Fruit fly (Drosophila melanogaster): ENCODE data around the gene Ppm1.
A peak's percentile ranks its signal among the peaks of the same experiment; 100 is the strongest.

Ppm1 gene

dm6 chr3L:563002-563627 is 18.0 kb upstream of the Ppm1 start (continued):
- TF ChIP-seq Eip75B (GFP tag; optimal IDR thresholded peaks at IDR 0.05), result no peak
- peak; percentile 21 for TF ChIP-seq cyc (GFP tag; optimal IDR thresholded peaks at IDR 0.05)
- no peak for TF ChIP-seq Eip93F (GFP tag; optimal IDR thresholded peaks at IDR 0.05)
- TF ChIP-seq CG10669 (GFP tag; optimal IDR thresholded peaks at IDR 0.05), result no peak
- no peak for TF ChIP-seq CG6854 (GFP tag; optimal IDR thresholded peaks at IDR 0.05)
- TF ChIP-seq pdm3 (GFP tag; optimal IDR thresholded peaks at IDR 0.05), result peak; percentile 66
- peak; percentile 63 for TF ChIP-seq CG4318 (GFP tag; optimal IDR thresholded peaks at IDR 0.05)
- TF ChIP-seq fkh (GFP tag; optimal IDR thresholded peaks at IDR 0.05), result no peak
- TF ChIP-seq eg (GFP tag; IDR thresholded peaks at IDR 0.05), result peak; percentile 96
- no peak for TF ChIP-seq vri (GFP tag; optimal IDR thresholded peaks at IDR 0.05)
- peak; percentile 20 for TF ChIP-seq CG34406 (GFP tag; optimal IDR thresholded peaks at IDR 0.05)
- TF ChIP-seq CG7368 (GFP tag; optimal IDR thresholded peaks at IDR 0.05), result peak; percentile 0
- peak; percentile 52 for TF ChIP-seq CG6808 (GFP tag; optimal IDR thresholded peaks at IDR 0.05)
- TF ChIP-seq CG16779 (tag; optimal IDR thresholded peaks at IDR 0.05), result peak; percentile 47
- peak; percentile 63 for TF ChIP-seq CG3919 (GFP tag; optimal IDR thresholded peaks at IDR 0.05)
- peak; percentile 5 for TF ChIP-seq Sox15 (GFP tag; optimal IDR thresholded peaks at IDR 0.05)
- TF ChIP-seq CG10631 (GFP tag; optimal IDR thresholded peaks at IDR 0.05), result peak; percentile 30
- TF ChIP-seq Hr38 (GFP tag; optimal IDR thresholded peaks at IDR 0.05), result no peak
- no peak for TF ChIP-seq CG1621 (tag; optimal IDR thresholded peaks at IDR 0.05)
- peak; percentile 93 for TF ChIP-seq CG6276 (GFP tag; optimal IDR thresholded peaks at IDR 0.05)
- TF ChIP-seq svp (GFP tag), result peak; percentile 83
- TF ChIP-seq fd85E (GFP tag; optimal IDR thresholded peaks at IDR 0.05), result no peak
- TF ChIP-seq dac (GFP tag; optimal IDR thresholded peaks at IDR 0.05), result peak; percentile 54

dm6 chr3L:563951-564350 is 17.2 kb upstream of the Ppm1 start:
- TF ChIP-seq Hr39 (GFP tag; optimal IDR thresholded peaks at IDR 0.05), result peak; percentile 26
- no peak for TF ChIP-seq CG11902 (GFP tag; optimal IDR thresholded peaks at IDR 0.05)
- TF ChIP-seq CG15336 (GFP tag; IDR thresholded peaks at IDR 0.05), result peak; percentile 79
- peak; percentile 61 for TF ChIP-seq Sox14 (GFP tag; optimal IDR thresholded peaks at IDR 0.05)
- no peak for TF ChIP-seq Lpt (GFP tag; optimal IDR thresholded peaks at IDR 0.05)
- TF ChIP-seq fd59A (GFP tag; optimal IDR thresholded peaks at IDR 0.05), result no peak
- TF ChIP-seq Smox (GFP tag; optimal IDR thresholded peaks at IDR 0.05), result no peak
- peak; percentile 27 for TF ChIP-seq esn (GFP tag; optimal IDR thresholded peaks at IDR 0.05)
- TF ChIP-seq CG3919 (GFP tag; optimal IDR thresholded peaks at IDR 0.05), result peak; percentile 27
- peak; percentile 44 for TF ChIP-seq achi (GFP tag; optimal IDR thresholded peaks at IDR 0.05)
- TF ChIP-seq acj6 (GFP tag; optimal IDR thresholded peaks at IDR 0.05), result peak; percentile 5
- peak; percentile 76 for TF ChIP-seq Hr4 (GFP tag; optimal IDR thresholded peaks at IDR 0.05)
- TF ChIP-seq CG6163 (GFP tag; IDR thresholded peaks at IDR 0.05), result peak; percentile 44; the same call in 2 of the 3 replicates
- TF ChIP-seq net (GFP tag; optimal IDR thresholded peaks at IDR 0.05), result peak; percentile 48
- peak; percentile 69 for TF ChIP-seq eg (GFP tag; IDR thresholded peaks at IDR 0.05)
- peak; percentile 1 for TF ChIP-seq CG10631 (GFP tag; optimal IDR thresholded peaks at IDR 0.05)
- peak; percentile 78 for TF ChIP-seq CG32006 (GFP tag; optimal IDR thresholded peaks at IDR 0.05)
- TF ChIP-seq OdsH (GFP tag; optimal IDR thresholded peaks at IDR 0.05), result peak; percentile 47
- no peak for TF ChIP-seq Sox102F (GFP tag; optimal IDR thresholded peaks at IDR 0.05)
- no peak for TF ChIP-seq Ets96B (tag; optimal IDR thresholded peaks at IDR 0.05)
- TF ChIP-seq CG8119 (GFP tag; IDR thresholded peaks at IDR 0.05), result peak; percentile 79
- TF ChIP-seq Ets21C (GFP tag; optimal IDR thresholded peaks at IDR 0.05), result no peak
- TF ChIP-seq CG4318 (GFP tag; optimal IDR thresholded peaks at IDR 0.05), result peak; percentile 31
- peak; percentile 10 for TF ChIP-seq CG11762 (GFP tag; optimal IDR thresholded peaks at IDR 0.05; ENCODE audit: insufficient read depth)
- no peak for TF ChIP-seq topi (GFP tag; optimal IDR thresholded peaks at IDR 0.05)
- peak; percentile 53 for TF ChIP-seq pdm3 (GFP tag; optimal IDR thresholded peaks at IDR 0.05)
- TF ChIP-seq Blimp-1 (GFP tag; optimal IDR thresholded peaks at IDR 0.05), result no peak
- TF ChIP-seq CG11294 (GFP tag; IDR thresholded peaks at IDR 0.05), result 0 out of 2 replicates have a peak, but pooled peaks have one; percentile 31
- TF ChIP-seq Eip75B (GFP tag; optimal IDR thresholded peaks at IDR 0.05), result peak; percentile 10
- TF ChIP-seq spab (GFP tag; optimal IDR thresholded peaks at IDR 0.05), result no peak
- TF ChIP-seq ss (GFP tag; optimal IDR thresholded peaks at IDR 0.05), result no peak
- no peak for TF ChIP-seq dsx (GFP tag; optimal IDR thresholded peaks at IDR 0.05; ENCODE audit: poor library complexity, severe bottlenecking)
